Worm (Caenorhabditis elegans): ENCODE results near the gene fubl-1.

The fubl-1 gene

DNA sequence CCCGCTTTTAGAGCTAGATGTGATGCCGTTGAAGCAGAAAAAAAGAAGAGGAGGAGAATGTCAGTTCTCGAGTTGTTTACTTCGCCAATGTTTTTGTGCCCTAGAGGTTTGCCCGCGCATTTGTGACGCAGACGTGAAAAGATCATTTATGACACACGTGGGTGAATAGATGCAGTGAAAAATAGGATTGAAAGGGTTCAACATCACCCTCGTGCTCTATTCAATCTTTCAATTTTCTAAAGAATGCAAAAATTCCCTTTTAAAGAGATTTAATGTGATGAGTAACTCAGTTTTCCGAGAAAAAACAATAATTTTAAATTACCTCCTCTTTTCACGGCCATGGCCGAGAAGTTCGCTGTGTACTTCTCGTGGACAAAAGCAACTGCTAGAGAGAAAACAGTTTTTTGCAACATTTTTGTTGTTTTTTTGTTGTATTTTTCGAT, 7.8 kb upstream of the fubl-1 start (continued):
- TF ChIP-seq mcd-1 (GFP tag; IDR thresholded peaks at IDR 0.05) = no peak; the same call in 1 of the 2 replicates
- no peak for TF ChIP-seq F55B11.4 (tag; optimal IDR thresholded peaks at IDR 0.05; ENCODE audit: borderline replicate concordance, insufficient read depth)
- TF ChIP-seq efl-1 (GFP tag; optimal IDR thresholded peaks at IDR 0.05) = peak; percentile 61
- no peak for TF ChIP-seq ztf-25 (GFP tag; IDR thresholded peaks at IDR 0.05)
- TF ChIP-seq atf-7 (tag; optimal IDR thresholded peaks at IDR 0.05) = no peak
- no peak for TF ChIP-seq madf-3 (GFP tag; IDR thresholded peaks at IDR 0.05)
- no peak for TF ChIP-seq rpc-1 (optimal IDR thresholded peaks at IDR 0.05)
- no peak for TF ChIP-seq rpc-1 (tag; optimal IDR thresholded peaks at IDR 0.05)
- TF ChIP-seq madf-6 (GFP tag; IDR thresholded peaks at IDR 0.05) = peak; percentile 50
- TF ChIP-seq aptf-2 (GFP tag; conservative IDR thresholded peaks at IDR 0.05) = no peak

DNA sequence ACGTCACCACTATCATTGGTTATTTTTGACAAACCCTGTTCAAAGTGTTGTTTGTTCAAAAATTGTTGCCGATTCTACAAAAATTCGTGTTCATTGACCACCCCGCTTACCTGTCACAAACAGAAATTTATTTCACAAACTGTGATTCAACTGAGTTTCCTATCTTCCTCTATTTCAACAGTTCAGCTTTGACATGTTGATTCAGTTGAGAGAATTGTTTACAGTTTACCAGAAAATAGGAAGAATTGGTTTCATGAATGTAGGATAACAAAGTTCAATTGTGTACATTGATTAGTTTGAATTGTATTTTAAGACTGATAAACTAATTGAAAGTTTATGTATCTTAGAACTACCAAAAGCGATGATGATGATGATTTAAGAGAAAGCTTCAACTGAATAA, 6.9 kb upstream of the fubl-1 start:
- TF ChIP-seq aptf-3 (GFP tag; IDR thresholded peaks at IDR 0.05) = no peak
- TF ChIP-seq C17E4.6 (GFP tag; IDR thresholded peaks at IDR 0.05) = no peak
- TF ChIP-seq dpff-1 (tag; optimal IDR thresholded peaks at IDR 0.05) = no peak
- TF ChIP-seq bed-1 (GFP tag; IDR thresholded peaks at IDR 0.05) = no peak
- no peak for TF ChIP-seq mel-28 (tag; optimal IDR thresholded peaks at IDR 0.05; ENCODE audit: borderline replicate concordance)
- TF ChIP-seq madf-10 (tag; optimal IDR thresholded peaks at IDR 0.05) = no peak
- TF ChIP-seq madf-8 (GFP tag; conservative IDR thresholded peaks at IDR 0.05) = no peak
- TF ChIP-seq tbp1 (GFP tag; optimal IDR thresholded peaks at IDR 0.05) = no peak
- no peak for TF ChIP-seq ets-4 (GFP tag; optimal IDR thresholded peaks at IDR 0.05)
- TF ChIP-seq madf-6 (GFP tag; IDR thresholded peaks at IDR 0.05) = no peak
- TF ChIP-seq ztf-22 (GFP tag; optimal IDR thresholded peaks at IDR 0.05) = no peak
- TF ChIP-seq ceh-79 (tag; optimal IDR thresholded peaks at IDR 0.05) = no peak
- TF ChIP-seq cebp-1 (GFP tag; IDR thresholded peaks at IDR 0.05) = no peak
- peak; percentile 34 for TF ChIP-seq cebp-1 (tag; optimal IDR thresholded peaks at IDR 0.05)
- TF ChIP-seq unc-62 (GFP tag; optimal IDR thresholded peaks at IDR 0.05) = peak; percentile 91
- no peak for TF ChIP-seq D2030.7 (GFP tag; IDR thresholded peaks at IDR 0.05)
- TF ChIP-seq F10E7.11 (tag; optimal IDR thresholded peaks at IDR 0.05) = no peak
- TF ChIP-seq egl-44 (GFP tag; IDR thresholded peaks at IDR 0.05) = no peak

DNA sequence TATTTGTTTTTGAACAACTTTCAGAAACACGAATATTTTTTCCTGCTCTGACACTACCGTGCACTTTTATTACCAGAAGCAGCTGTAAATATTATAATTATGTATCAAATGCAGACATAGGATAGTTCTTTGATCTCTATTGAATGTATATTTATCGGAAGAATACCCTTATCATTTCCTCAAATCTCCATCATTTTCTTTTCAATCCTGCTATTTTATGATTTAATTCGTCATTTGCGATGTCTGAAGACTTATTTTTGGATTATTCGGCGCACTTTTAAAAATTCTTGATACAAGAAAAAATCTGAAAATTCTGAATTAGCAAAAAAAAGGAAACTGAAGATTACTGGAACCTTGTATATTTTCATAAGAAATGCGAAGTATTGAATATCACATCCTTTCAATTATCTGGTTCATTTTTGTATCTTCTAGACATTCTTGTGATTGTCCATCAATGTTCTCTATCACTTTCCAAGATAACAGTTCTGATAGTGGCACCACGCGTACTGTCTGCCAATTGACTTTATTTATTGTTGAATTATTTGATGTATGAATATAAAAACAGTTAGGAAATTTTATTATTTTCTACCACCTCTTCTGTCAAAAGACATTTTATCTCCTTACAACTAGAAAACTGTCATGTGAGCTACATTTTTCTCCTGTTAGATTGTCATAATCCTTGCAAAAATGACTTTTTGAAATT, 5.5 kb upstream of the fubl-1 start:
- TF ChIP-seq repo-1 (tag; optimal IDR thresholded peaks at IDR 0.05) (no peak), attf-5 (GFP tag; optimal IDR thresholded peaks at IDR 0.05) (no peak), nhr-80 (tag; optimal IDR thresholded peaks at IDR 0.05) (peak; percentile 61)

ce11 chrV:10243105-10243504, 4.4 kb upstream of the fubl-1 start, which contains the start of gene C12D8.9:
TSS of gene C12D8.9 (minus strand) at chrV:10243205.
- no peak for TF ChIP-seq ztf-18 (tag; optimal IDR thresholded peaks at IDR 0.05)
- TF ChIP-seq attf-6 (GFP tag; IDR thresholded peaks at IDR 0.05) = no peak
- no peak for TF ChIP-seq lir-1 (GFP tag; conservative IDR thresholded peaks at IDR 0.05)
- TF ChIP-seq ztf-6 (GFP tag; IDR thresholded peaks at IDR 0.05) = no peak
- TF ChIP-seq madf-6 (GFP tag; IDR thresholded peaks at IDR 0.05) = no peak
- no peak for TF ChIP-seq nhr-27 (tag; optimal IDR thresholded peaks at IDR 0.05)
- TF ChIP-seq somi-1 (GFP tag; optimal IDR thresholded peaks at IDR 0.05) = no peak
- no peak for TF ChIP-seq bed-1 (GFP tag; IDR thresholded peaks at IDR 0.05)
- no peak for TF ChIP-seq ztf-28 (GFP tag; IDR thresholded peaks at IDR 0.05)
- TF ChIP-seq snpc-1.3 (tag; optimal IDR thresholded peaks at IDR 0.05; ENCODE audit: insufficient read depth) = no peak
- TF ChIP-seq F57A8.1 (GFP tag; optimal IDR thresholded peaks at IDR 0.05) = no peak
- TF ChIP-seq C17E4.6 (GFP tag; IDR thresholded peaks at IDR 0.05) = no peak
- TF ChIP-seq hrde-1 (tag; optimal IDR thresholded peaks at IDR 0.05; ENCODE audit: borderline replicate concordance) = no peak
- TF ChIP-seq lin-26 (GFP tag; IDR thresholded peaks at IDR 0.05) = no peak
- TF ChIP-seq F33H1.4 (GFP tag; IDR thresholded peaks at IDR 0.05) = no peak
- TF ChIP-seq Y95B8A.8 (GFP tag; IDR thresholded peaks at IDR 0.05) = no peak
